Worm (Caenorhabditis elegans) whole organism, late embryonic: ENCODE data around the gene Y14H12B.1.

Experiments
- C38D4.7 ChIP-seq: fragments of 200-800 bp; sonication (Bioruptor generic); optimal IDR thresholded peaks from 2 replicates; lab custom pipeline; 2018; ENCODE audit warnings: mild to moderate bottlenecking, missing genetic modification characterization, moderate library complexity, missing compliant biosample characterization
- Y22D7AL.16 ChIP-seq: sonication (generic microtip); optimal IDR thresholded peaks from 2 replicates; lab custom pipeline; 2016; ENCODE audit warnings: missing genetic modification characterization, missing compliant biosample characterization
- ama-1 ChIP-seq: fragments of 150-350 bp; optimal IDR thresholded peaks from 2 replicates; lab custom pipeline; 2014
- ceh-6 ChIP-seq: fragments of 200-800 bp; sonication (Bioruptor generic); optimal IDR thresholded peaks from 2 replicates; lab custom pipeline; 2018; ENCODE audit warnings: mild to moderate bottlenecking, missing genetic modification characterization, missing compliant biosample characterization
- nfya-1 ChIP-seq: sonication (generic microtip); optimal IDR thresholded peaks from 2 replicates; lab custom pipeline; 2017; ENCODE audit warnings: missing genetic modification characterization, mild to moderate bottlenecking, missing compliant biosample characterization, antibody characterized with exemption, moderate library complexity
- nhr-11 ChIP-seq: fragments of 150-350 bp; optimal IDR thresholded peaks from 2 replicates; lab custom pipeline; 2014; ENCODE audit warnings: missing biosample characterization, missing genetic modification characterization
- nhr-232 ChIP-seq: sonication (generic microtip); optimal IDR thresholded peaks from 2 replicates; lab custom pipeline; 2016; ENCODE audit warnings: missing genetic modification characterization, missing compliant biosample characterization

- TF ChIP-seq ceh-6 (no peak), nfya-1 (no peak), ama-1 (lab: Kevin White, UChicago) (no peak), nhr-11 (tag; lab: Kevin White, UChicago) (no peak), nhr-232 (tag; lab: Kevin White, UChicago) (no peak), C38D4.7 (no peak), Y22D7AL.16 (tag; lab: Kevin White, UChicago) (no peak)
Observed at ce11 chrII:3974953-3975352, 40.7 kb downstream of the Y14H12B.1 start, which contains the start of gene cank-26.
